Worm (Caenorhabditis elegans) whole organism, young adult: ENCODE measurements around the gene srh-127.

ENCODE experiments used
- F22D6.2 ChIP-seq: sonication (generic microtip); optimal IDR thresholded peaks from 2 replicates; lab custom pipeline; 2016; ENCODE audit warnings: mild to moderate bottlenecking, missing genetic modification characterization, missing compliant biosample characterization
- F37B4.10 ChIP-seq: fragments of 200-800 bp; sonication (Bioruptor generic); IDR thresholded peaks from 2 replicates; pipeline ENCODE4 v1.3.6; 2022; ENCODE audit warnings: missing genetic modification characterization, missing compliant biosample characterization
- F52B5.7 ChIP-seq: sonication (generic microtip); optimal IDR thresholded peaks from 2 replicates; lab custom pipeline; 2016; ENCODE audit warnings: mild to moderate bottlenecking, missing genetic modification characterization, missing compliant biosample characterization
- F55B11.4 ChIP-seq: sonication (generic microtip); optimal IDR thresholded peaks from 2 replicates; lab custom pipeline; 2016; ENCODE audit warnings: missing compliant biosample characterization, missing genetic modification characterization, borderline replicate concordance; ENCODE audit not compliant: insufficient read depth
- T07F8.4 ChIP-seq: sonication (generic microtip); optimal IDR thresholded peaks from 2 replicates; lab custom pipeline; 2016; ENCODE audit warnings: mild to moderate bottlenecking, missing genetic modification characterization, moderate library complexity, missing compliant biosample characterization
- T26A5.8 ChIP-seq: sonication (generic microtip); optimal IDR thresholded peaks from 2 replicates; lab custom pipeline; 2016; ENCODE audit warnings: missing genetic modification characterization, missing compliant biosample characterization
- Y53G8AR.9 ChIP-seq: fragments of 200-800 bp; sonication (Bioruptor generic); conservative IDR thresholded peaks from 2 replicates; pipeline ENCODE4 v1.3.6; 2022; ENCODE audit warnings: missing genetic modification reagents, missing genetic modification characterization, missing compliant biosample characterization
- Y79H2A.3 ChIP-seq: fragments of 200-800 bp; sonication (Bioruptor generic); conservative IDR thresholded peaks from 2 replicates; pipeline ENCODE4 v1.3.6; 2022; ENCODE audit warnings: missing genetic modification reagents, missing genetic modification characterization, missing compliant biosample characterization
- atf-7 ChIP-seq: sonication (generic microtip); optimal IDR thresholded peaks from 2 replicates; lab custom pipeline; 2017; ENCODE audit warnings: mild to moderate bottlenecking, missing genetic modification characterization, missing compliant biosample characterization
- attf-5 ChIP-seq: fragments of 200-800 bp; sonication (Bioruptor generic); optimal IDR thresholded peaks from 2 replicates; lab custom pipeline; 2018; ENCODE audit warnings: mild to moderate bottlenecking, missing genetic modification characterization, missing compliant biosample characterization
- bed-1 ChIP-seq: fragments of 200-800 bp; sonication (Bioruptor generic); IDR thresholded peaks from 2 replicates; pipeline ENCODE4 v1.3.6; 2022; ENCODE audit warnings: missing genetic modification reagents, missing genetic modification characterization, missing compliant biosample characterization
- bed-2 ChIP-seq: fragments of 200-800 bp; sonication (Bioruptor generic); IDR thresholded peaks from 2 replicates; pipeline ENCODE4 v1.3.6; 2022; ENCODE audit warnings: missing genetic modification reagents, missing genetic modification characterization, missing compliant biosample characterization
- ceh-100 ChIP-seq: fragments of 200-800 bp; sonication (Bioruptor generic); IDR thresholded peaks from 2 replicates; pipeline ENCODE4 v1.3.6; 2022; ENCODE audit warnings: missing genetic modification reagents, missing genetic modification characterization, missing compliant biosample characterization
- ceh-40 ChIP-seq: fragments of 200-800 bp; sonication (Bioruptor generic); IDR thresholded peaks from 2 replicates; pipeline ENCODE4 v1.3.6; 2022; ENCODE audit warnings: missing genetic modification characterization, missing compliant biosample characterization
- ceh-58 ChIP-seq: fragments of 200-800 bp; sonication (Bioruptor generic); IDR thresholded peaks from 2 replicates; pipeline ENCODE4 v1.3.6; 2022; ENCODE audit warnings: missing genetic modification characterization, missing compliant biosample characterization
- chd-7 ChIP-seq: sonication (generic microtip); optimal IDR thresholded peaks from 2 replicates; lab custom pipeline; 2016; ENCODE audit warnings: mild to moderate bottlenecking, missing genetic modification characterization, moderate library complexity, missing compliant biosample characterization
- efl-1 ChIP-seq: fragments of 150-350 bp; optimal IDR thresholded peaks from 2 replicates; lab custom pipeline; 2014; ENCODE audit warnings: missing biosample characterization, missing genetic modification reagents, missing genetic modification characterization
- gei-17 ChIP-seq: fragments of 200-800 bp; sonication (Bioruptor generic); optimal IDR thresholded peaks from 2 replicates; lab custom pipeline; 2018; ENCODE audit warnings: mild to moderate bottlenecking, missing genetic modification characterization, missing compliant biosample characterization
- hlh-26 ChIP-seq: fragments of 200-800 bp; sonication (Bioruptor generic); conservative IDR thresholded peaks from 2 replicates; pipeline ENCODE4 v1.3.6; 2022; ENCODE audit warnings: missing genetic modification reagents, missing genetic modification characterization, missing compliant biosample characterization
- hsf-1 ChIP-seq: fragments of 200-800 bp; sonication (Bioruptor generic); IDR thresholded peaks from 2 replicates; pipeline ENCODE4 v1.3.6; 2022; ENCODE audit warnings: missing genetic modification reagents, missing genetic modification characterization, missing compliant biosample characterization
- lin-40 ChIP-seq: sonication (generic microtip); optimal IDR thresholded peaks from 2 replicates; lab custom pipeline; 2016; ENCODE audit warnings: missing genetic modification characterization, mild to moderate bottlenecking, missing compliant biosample characterization, missing genotype, missing genetic modification reagents
- lin-54 ChIP-seq: fragments of 200-800 bp; sonication (Bioruptor generic); optimal IDR thresholded peaks from 2 replicates; lab custom pipeline; 2018; ENCODE audit warnings: mild to moderate bottlenecking, missing genetic modification characterization, missing compliant biosample characterization
- lir-1 ChIP-seq: fragments of 200-800 bp; sonication (Bioruptor generic); conservative IDR thresholded peaks from 2 replicates; pipeline ENCODE4 v1.3.6; 2022; ENCODE audit warnings: missing genetic modification reagents, missing genetic modification characterization, missing compliant biosample characterization
- lsl-1 ChIP-seq: fragments of 200-800 bp; sonication (Bioruptor generic); optimal IDR thresholded peaks from 2 replicates; lab custom pipeline; 2018; ENCODE audit warnings: mild to moderate bottlenecking, missing genetic modification characterization, moderate library complexity, missing compliant biosample characterization
- madf-10 ChIP-seq: sonication (generic microtip); optimal IDR thresholded peaks from 2 replicates; lab custom pipeline; 2016; ENCODE audit warnings: mild to moderate bottlenecking, missing genetic modification characterization, missing compliant biosample characterization
- madf-3 ChIP-seq: fragments of 200-800 bp; sonication (Bioruptor generic); IDR thresholded peaks from 2 replicates; pipeline ENCODE4 v1.3.6; 2022; ENCODE audit warnings: missing genetic modification reagents, missing genetic modification characterization, missing compliant biosample characterization
- madf-8 ChIP-seq: fragments of 200-800 bp; sonication (Bioruptor generic); conservative IDR thresholded peaks from 2 replicates; pipeline ENCODE4 v1.3.6; 2022; ENCODE audit warnings: missing genetic modification reagents, missing genetic modification characterization, missing compliant biosample characterization
- nhr-120 ChIP-seq: fragments of 200-800 bp; sonication (Bioruptor generic); IDR thresholded peaks from 2 replicates; pipeline ENCODE4 v1.3.6; 2022; ENCODE audit warnings: missing genetic modification characterization, missing compliant biosample characterization
- nhr-80 ChIP-seq: sonication (generic microtip); optimal IDR thresholded peaks from 2 replicates; lab custom pipeline; 2016; ENCODE audit warnings: missing genetic modification characterization, missing compliant biosample characterization
- pbrm-1 ChIP-seq: fragments of 200-800 bp; sonication (Bioruptor generic); IDR thresholded peaks from 2 replicates; pipeline ENCODE4 v1.3.6; 2022; ENCODE audit warnings: missing genetic modification reagents, missing genetic modification characterization, missing compliant biosample characterization
- pha-4 ChIP-seq: fragments of 150-350 bp; sonication (generic microtip); optimal IDR thresholded peaks from 2 replicates; lab custom pipeline; 2014; ENCODE audit warnings: missing biosample characterization, missing genetic modification reagents, missing genetic modification characterization
- rcor-1 ChIP-seq: fragments of 200-800 bp; sonication (Bioruptor generic); IDR thresholded peaks from 2 replicates; pipeline ENCODE4 v1.3.6; 2022; ENCODE audit warnings: missing genetic modification reagents, missing genetic modification characterization, missing compliant biosample characterization
- repo-1 ChIP-seq: sonication (generic microtip); optimal IDR thresholded peaks from 2 replicates; lab custom pipeline; 2017; ENCODE audit warnings: mild to moderate bottlenecking, missing genetic modification characterization, missing compliant biosample characterization
- sdz-38 ChIP-seq: sonication (generic microtip); optimal IDR thresholded peaks from 2 replicates; lab custom pipeline; 2016; ENCODE audit warnings: missing genotype, missing genetic modification characterization, missing compliant biosample characterization
- snpc-1.1 ChIP-seq: sonication (generic microtip); optimal IDR thresholded peaks from 2 replicates; lab custom pipeline; 2017; ENCODE audit warnings: missing genetic modification characterization, mild to moderate bottlenecking, missing compliant biosample characterization, antibody characterized with exemption, moderate library complexity, missing genotype, missing genetic modification reagents; ENCODE audit not compliant: insufficient read depth
- sptf-2 ChIP-seq: fragments of 200-800 bp; sonication (Bioruptor generic); optimal IDR thresholded peaks from 2 replicates; lab custom pipeline; 2018; ENCODE audit warnings: mild to moderate bottlenecking, missing genetic modification characterization, missing compliant biosample characterization
- zfh-2 ChIP-seq: fragments of 200-800 bp; sonication (Bioruptor generic); conservative IDR thresholded peaks from 2 replicates; pipeline ENCODE4 v1.3.6; 2022; ENCODE audit warnings: missing genetic modification reagents, missing genetic modification characterization, missing compliant biosample characterization
- ztf-18 ChIP-seq: sonication (generic microtip); optimal IDR thresholded peaks from 2 replicates; lab custom pipeline; 2016; ENCODE audit warnings: missing genotype, mild to moderate bottlenecking, missing genetic modification characterization, missing compliant biosample characterization

The srh-127 gene

ce11 chrV:2871754-2872504 lies 21.1 kb upstream of the srh-127 start (continued):
- no peak for TF ChIP-seq F52B5.7 (tag; lab: Kevin White, UChicago)
- no peak for TF ChIP-seq madf-3
- peak; percentile 14 for TF ChIP-seq lin-54 (GFP tag; lab: Kevin White, UChicago)
- no peak for TF ChIP-seq T07F8.4 (tag; lab: Kevin White, UChicago)
- TF ChIP-seq ceh-100 = no peak
- peak; percentile 69 for TF ChIP-seq nhr-80 (tag; lab: Kevin White, UChicago)
- TF ChIP-seq rcor-1 (GFP tag; lab: Robert Waterston, UW) = no peak
- peak; percentile 45 for TF ChIP-seq repo-1 (tag; lab: Kevin White, UChicago)
- TF ChIP-seq pha-4 (tag; lab: Kevin White, UChicago) = no peak
- no peak for TF ChIP-seq zfh-2
- no peak for TF ChIP-seq lin-40 (tag; lab: Kevin White, UChicago)
- no peak for TF ChIP-seq F55B11.4 (tag; lab: Kevin White, UChicago)
- TF ChIP-seq sptf-2 (GFP tag; lab: Kevin White, UChicago) = no peak
- no peak for TF ChIP-seq pbrm-1 (GFP tag; lab: Robert Waterston, UW)
- no peak for TF ChIP-seq bed-1 (GFP tag; lab: Robert Waterston, UW)
- no peak for TF ChIP-seq ztf-18 (tag; lab: Kevin White, UChicago)
- TF ChIP-seq ceh-58 = no peak
- peak; percentile 98 for TF ChIP-seq F37B4.10 (GFP tag; lab: Robert Waterston, UW)
- TF ChIP-seq Y53G8AR.9 (GFP tag; lab: Robert Waterston, UW) = peak; percentile 62
- no peak for TF ChIP-seq hlh-26 (GFP tag; lab: Robert Waterston, UW)
- no peak for TF ChIP-seq lir-1 (GFP tag; lab: Robert Waterston, UW)
- no peak for TF ChIP-seq F22D6.2 (tag; lab: Kevin White, UChicago)
- TF ChIP-seq madf-10 (tag; lab: Kevin White, UChicago) = peak; percentile 29
- no peak for TF ChIP-seq bed-2 (GFP tag; lab: Robert Waterston, UW)
- TF ChIP-seq snpc-1.1 = no peak
- TF ChIP-seq ceh-40 = no peak
- TF ChIP-seq gei-17 (GFP tag; lab: Kevin White, UChicago) = no peak
- TF ChIP-seq atf-7 (tag; lab: Kevin White, UChicago) = peak; percentile 11
- TF ChIP-seq Y79H2A.3 (GFP tag; lab: Robert Waterston, UW) = no peak
- peak; percentile 54 for TF ChIP-seq chd-7 (tag; lab: Kevin White, UChicago)
- TF ChIP-seq sdz-38 (tag; lab: Kevin White, UChicago) = no peak
- peak; percentile 40; the same call in 1 of the 2 replicates for TF ChIP-seq hsf-1
- no peak for TF ChIP-seq lsl-1 (GFP tag; lab: Kevin White, UChicago)
- TF ChIP-seq T26A5.8 (tag; lab: Kevin White, UChicago) = no peak
- no peak for TF ChIP-seq nhr-120
- no peak for TF ChIP-seq attf-5 (GFP tag; lab: Kevin White, UChicago)

- TF ChIP-seq F37B4.10 (GFP tag; lab: Robert Waterston, UW) (peak; percentile 98), madf-3 (0 out of 2 replicates have a peak, but pooled peaks have one; percentile 20), madf-8 (GFP tag; lab: Robert Waterston, UW) (no peak), efl-1 (GFP tag; lab: Kevin White, UChicago) (no peak), Y53G8AR.9 (GFP tag; lab: Robert Waterston, UW) (no peak)
These were observed 20.1 kb upstream of the srh-127 start for ce11 chrV:2872947-2873346.
